Fruit fly (Drosophila melanogaster) whole organism, wandering third instar larva: ENCODE data around the gene CG17154.

Source experiments
- Dfd ChIP-seq: fragments of >200 bp; optimal IDR thresholded peaks from 2 replicates; lab custom pipeline; 2017; ENCODE audit warnings: missing biosample characterization, missing genetic modification characterization
- Dif ChIP-seq: fragments of 200-275, 200-300 bp; sonication (Bioruptor generic); optimal IDR thresholded peaks from 2 replicates; lab custom pipeline; 2018; ENCODE audit warnings: missing biosample characterization, missing genetic modification characterization; ENCODE audit not compliant: partially characterized antibody
- GATAd ChIP-seq: sonication (Bioruptor generic); optimal IDR thresholded peaks from 2 replicates; lab custom pipeline; 2016; ENCODE audit warnings: missing biosample characterization, missing genetic modification characterization
- Hr78 ChIP-seq: fragments of >200 bp; optimal IDR thresholded peaks from 2 replicates; lab custom pipeline; 2017; ENCODE audit warnings: missing biosample characterization, missing genetic modification characterization
- Hr83 ChIP-seq: fragments of 200-300 bp; sonication (Bioruptor generic); optimal IDR thresholded peaks from 2 replicates; lab custom pipeline; 2016; ENCODE audit warnings: missing biosample characterization, mild to moderate bottlenecking, missing genetic modification characterization, moderate library complexity; ENCODE audit not compliant: poor library complexity, severe bottlenecking
- Jra ChIP-seq: sonication (Bioruptor generic); optimal IDR thresholded peaks from 2 replicates; lab custom pipeline; 2016; ENCODE audit warnings: missing biosample characterization, missing genetic modification characterization
- Mio ChIP-seq: sonication (Bioruptor generic); optimal IDR thresholded peaks from 2 replicates; lab custom pipeline; 2016; ENCODE audit warnings: missing biosample characterization, missing genetic modification characterization
- Myc ChIP-seq: fragments of >200 bp; optimal IDR thresholded peaks from 2 replicates; lab custom pipeline; 2017
- OdsH ChIP-seq: fragments of 200-800 bp; sonication (Bioruptor generic); optimal IDR thresholded peaks from 2 replicates; lab custom pipeline; 2016; ENCODE audit warnings: missing biosample characterization, mild to moderate bottlenecking, missing genetic modification characterization
- Rel ChIP-seq, 2 experiments: fragments of 200-800 bp; sonication (Bioruptor generic) in 1 of 2; optimal IDR thresholded peaks; 2 replicates in 1 of 2; 3 replicates in 1 of 2; lab custom pipeline; 2016 to 2019; ENCODE audit warnings: mild to moderate bottlenecking in 2 of 2, missing biosample characterization in 2 of 2, missing genetic modification characterization in 2 of 2, moderate library complexity in 1 of 2
- Vsx2 ChIP-seq: fragments of 200-300, 225-300 bp; sonication (Bioruptor generic); optimal IDR thresholded peaks from 2 replicates; lab custom pipeline; 2018; ENCODE audit warnings: missing biosample characterization, missing genetic modification characterization; ENCODE audit not compliant: partially characterized antibody
- br ChIP-seq: fragments of 200-800 bp; sonication (Bioruptor generic); optimal IDR thresholded peaks from 2 replicates; lab custom pipeline; 2016; ENCODE audit warnings: missing biosample characterization, missing genetic modification characterization
- brk ChIP-seq: fragments of 200-800 bp; sonication (Bioruptor generic); optimal IDR thresholded peaks from 2 replicates; lab custom pipeline; 2016; ENCODE audit warnings: missing biosample characterization, mild to moderate bottlenecking, missing genetic modification characterization
- dl ChIP-seq, 2 experiments: fragments of 175-275, 200-275 bp in 1 of 2; fragments of 200-275 bp in 1 of 2; sonication (Bioruptor generic); optimal IDR thresholded peaks; lab custom pipeline; 2018; ENCODE audit warnings: mild to moderate bottlenecking in 2 of 2, missing biosample characterization in 2 of 2, missing genetic modification characterization in 2 of 2, moderate library complexity in 2 of 2; ENCODE audit not compliant: partially characterized antibody in 2 of 2, insufficient read depth in 1 of 2
- dmrt93B ChIP-seq: fragments of 200-800 bp; sonication (Bioruptor generic); optimal IDR thresholded peaks from 2 replicates; lab custom pipeline; 2018; ENCODE audit warnings: missing biosample characterization, mild to moderate bottlenecking, missing genetic modification characterization
- ey ChIP-seq: fragments of 200-800 bp; sonication (Bioruptor generic); optimal IDR thresholded peaks from 2 replicates; lab custom pipeline; 2016; ENCODE audit warnings: missing biosample characterization, missing genetic modification characterization
- foxo ChIP-seq, 2 experiments: fragments of 200-800 bp; sonication (Bioruptor generic); optimal IDR thresholded peaks; 2 replicates in 1 of 2; 3 replicates in 1 of 2; lab custom pipeline; 2016 to 2017; ENCODE audit warnings: missing biosample characterization in 2 of 2, missing genetic modification characterization in 2 of 2
- fru ChIP-seq: fragments of 200-800 bp; sonication (Bioruptor generic); optimal IDR thresholded peaks from 3 replicates; lab custom pipeline; 2016; ENCODE audit warnings: missing biosample characterization, mild to moderate bottlenecking, missing genetic modification characterization
- h ChIP-seq: fragments of 200-800 bp; sonication (Bioruptor generic); optimal IDR thresholded peaks from 3 replicates; lab custom pipeline; 2016; ENCODE audit warnings: missing biosample characterization, mild to moderate bottlenecking, missing genetic modification characterization
- jim ChIP-seq: fragments of 175-275, 200-325 bp; sonication (Bioruptor generic); optimal IDR thresholded peaks from 2 replicates; lab custom pipeline; 2016; ENCODE audit warnings: missing biosample characterization, mild to moderate bottlenecking, missing genetic modification characterization
- pan ChIP-seq: fragments of >200 bp; optimal IDR thresholded peaks from 2 replicates; lab custom pipeline; 2017
- rgr ChIP-seq: fragments of 200-800 bp; sonication (Bioruptor generic); optimal IDR thresholded peaks from 3 replicates; lab custom pipeline; 2016; ENCODE audit warnings: missing biosample characterization, mild to moderate bottlenecking, missing genetic modification characterization
- sage ChIP-seq: fragments of 200-800 bp; sonication (Bioruptor generic); optimal IDR thresholded peaks from 2 replicates; lab custom pipeline; 2016; ENCODE audit warnings: missing biosample characterization, mild to moderate bottlenecking, missing genetic modification characterization
- sv ChIP-seq: fragments of 200-800 bp; sonication (Bioruptor generic); optimal IDR thresholded peaks from 3 replicates; lab custom pipeline; 2016; ENCODE audit warnings: missing biosample characterization, missing genetic modification characterization
- usp ChIP-seq: fragments of >200 bp; optimal IDR thresholded peaks from 2 replicates; lab custom pipeline; 2017; ENCODE audit warnings: missing biosample characterization, missing genetic modification characterization
- woc ChIP-seq: sonication (Bioruptor generic); optimal IDR thresholded peaks from 2 replicates; lab custom pipeline; 2016; ENCODE audit warnings: missing biosample characterization, mild to moderate bottlenecking, missing genetic modification characterization

Gene CG17154

DNA sequence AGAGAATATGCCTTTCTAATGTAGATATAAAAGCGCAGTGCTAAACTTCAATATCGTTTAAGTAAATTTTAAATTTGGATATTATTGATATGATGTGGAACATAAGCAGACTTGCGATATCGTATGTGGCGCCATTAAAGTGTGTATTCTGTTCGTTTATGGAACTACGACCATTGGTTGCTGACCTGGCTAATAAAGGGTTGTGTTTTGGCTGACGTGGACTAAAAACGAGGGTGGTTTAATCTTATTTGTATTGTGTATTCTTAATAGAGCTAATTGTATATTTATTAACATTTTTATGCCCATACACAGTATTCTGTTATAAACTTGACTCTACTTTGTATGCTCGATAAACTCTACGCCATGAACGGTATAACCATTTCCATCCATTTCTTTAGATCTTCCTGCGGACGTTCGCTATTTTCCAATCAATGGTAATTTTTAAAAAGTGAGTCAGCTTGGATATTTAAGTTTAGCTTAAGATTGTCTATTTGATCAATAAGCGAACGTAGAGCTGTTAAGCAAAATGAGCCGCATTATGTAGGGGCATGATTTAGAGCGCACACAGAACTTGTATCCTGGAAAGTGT lies 21.6 kb upstream of the CG17154 start:
- TF ChIP-seq Myc (lab: Kevin White, UChicago) (peak; percentile 90), fru (GFP tag; lab: Kevin White, UChicago) (no peak)

DNA sequence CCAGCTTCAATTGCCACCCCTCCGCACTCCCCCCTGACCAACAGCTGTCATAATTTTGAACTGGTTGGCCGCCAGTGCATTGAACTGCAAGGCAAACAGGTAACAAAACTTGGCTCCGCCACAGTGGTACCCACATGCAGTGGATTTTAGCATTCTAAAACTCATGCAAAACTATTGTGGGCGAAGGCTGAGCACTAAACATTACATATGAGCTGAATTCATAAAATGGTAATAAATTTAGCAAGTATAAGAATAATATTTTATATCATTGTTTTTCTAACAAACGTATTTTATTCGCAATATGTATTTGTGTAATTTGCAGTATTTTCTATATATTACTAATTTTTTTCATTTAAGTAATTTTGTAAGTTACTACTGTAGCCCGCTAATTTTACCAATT lies 16.0 kb upstream of the CG17154 start:
- TF ChIP-seq br (GFP tag; lab: Kevin White, UChicago) (no peak), brk (GFP tag; lab: Kevin White, UChicago) (no peak), OdsH (GFP tag; lab: Kevin White, UChicago) (no peak), usp (GFP tag; lab: Kevin White, UChicago) (no peak)

DNA sequence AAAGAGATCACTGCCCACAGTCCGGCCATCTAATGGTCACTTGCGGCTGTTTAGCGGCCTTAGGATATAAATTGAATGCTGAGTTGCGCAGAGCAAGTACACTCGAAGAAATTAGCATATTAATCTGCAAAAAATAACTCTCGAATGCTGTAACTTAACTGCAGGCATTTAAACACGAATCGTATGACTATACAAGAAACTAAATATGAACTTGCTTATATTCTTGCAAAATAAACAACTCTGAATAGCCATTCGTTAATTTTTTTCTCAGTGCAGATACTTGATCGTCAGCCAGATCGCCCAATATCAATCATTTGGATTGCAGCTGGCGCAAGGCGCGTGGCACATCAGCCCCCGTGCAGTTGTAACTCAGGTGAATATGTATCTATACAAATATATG lies 15.3 kb upstream of the CG17154 start:
- TF ChIP-seq h = peak; percentile 17
- no peak for TF ChIP-seq fru (GFP tag; lab: Kevin White, UChicago)

DNA sequence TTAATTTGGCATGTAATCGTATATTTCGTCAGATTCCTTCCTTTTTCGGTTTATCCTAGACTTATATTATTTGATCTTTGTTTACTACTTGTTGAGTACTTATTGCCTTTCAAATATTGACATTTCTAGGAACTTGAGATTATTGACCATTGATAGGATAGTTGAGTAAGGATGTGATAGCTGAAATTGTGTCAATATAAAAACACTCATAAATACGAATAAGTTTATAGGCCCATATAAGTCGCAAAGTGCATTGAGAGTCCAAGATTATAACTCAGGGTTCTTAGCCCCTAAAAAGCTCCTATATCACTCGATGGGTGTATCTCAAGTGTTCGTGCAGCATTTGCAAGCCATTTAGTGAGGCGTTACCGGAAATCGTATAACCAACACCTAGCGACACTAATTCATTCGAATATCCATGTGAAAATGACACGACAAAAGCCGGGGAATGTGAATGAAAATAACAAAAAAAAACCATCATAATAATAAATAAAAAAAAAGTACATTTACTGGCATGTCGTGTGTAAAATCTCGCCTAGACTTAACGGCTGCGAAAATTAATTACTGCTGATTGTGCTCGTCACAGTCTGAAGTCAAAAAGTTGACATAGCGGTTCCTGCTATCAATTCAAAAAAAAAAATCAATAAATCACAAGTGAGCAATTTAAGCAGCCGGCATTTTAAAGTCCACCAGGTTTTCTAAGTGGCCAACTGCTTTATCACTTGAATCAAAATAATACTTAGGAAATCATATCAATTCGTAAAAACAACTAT lies 14.4 kb upstream of the CG17154 start:
- TF ChIP-seq woc (GFP tag; lab: Kevin White, UChicago) = no peak
- TF ChIP-seq, all 38 proteins: peak for 0

DNA sequence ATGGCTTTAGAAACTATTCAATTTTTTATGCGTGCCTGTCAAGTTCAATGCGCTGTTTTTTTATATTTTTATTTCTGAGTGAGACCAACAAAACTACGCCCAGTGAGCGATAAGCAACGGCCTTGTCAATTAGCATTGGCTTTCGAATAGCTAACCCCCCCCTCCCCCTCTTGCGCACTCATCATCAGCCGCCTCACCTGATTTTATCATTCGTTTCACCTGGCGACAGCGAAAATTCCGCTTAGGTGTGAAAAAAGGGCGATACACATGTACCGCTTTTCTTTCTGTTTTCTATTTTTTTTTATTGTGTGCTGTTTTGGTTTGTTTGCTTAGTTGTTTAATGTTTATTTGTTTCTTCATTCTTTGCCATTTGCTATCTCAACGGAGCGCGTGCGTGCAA lies 13.5 kb upstream of the CG17154 start:
- TF ChIP-seq fru (GFP tag; lab: Kevin White, UChicago) = no peak
- no peak for TF ChIP-seq Dfd (GFP tag; lab: Kevin White, UChicago)
- TF ChIP-seq pan (lab: Kevin White, UChicago) = no peak
- no peak for TF ChIP-seq Jra (GFP tag; lab: Kevin White, UChicago)
- no peak for TF ChIP-seq GATAd (GFP tag; lab: Kevin White, UChicago)
- TF ChIP-seq Hr83 = no peak
- TF ChIP-seq dl (GFP tag; optimal IDR thresholded peaks at IDR 0.05; lab: Kevin White, UChicago; ENCODE audit: insufficient read depth in 1 of 2, partially characterized antibody in 2 of 2) = no peak
- no peak for TF ChIP-seq Vsx2 (GFP tag; lab: Kevin White, UChicago)
- no peak for TF ChIP-seq brk (GFP tag; lab: Kevin White, UChicago)

DNA sequence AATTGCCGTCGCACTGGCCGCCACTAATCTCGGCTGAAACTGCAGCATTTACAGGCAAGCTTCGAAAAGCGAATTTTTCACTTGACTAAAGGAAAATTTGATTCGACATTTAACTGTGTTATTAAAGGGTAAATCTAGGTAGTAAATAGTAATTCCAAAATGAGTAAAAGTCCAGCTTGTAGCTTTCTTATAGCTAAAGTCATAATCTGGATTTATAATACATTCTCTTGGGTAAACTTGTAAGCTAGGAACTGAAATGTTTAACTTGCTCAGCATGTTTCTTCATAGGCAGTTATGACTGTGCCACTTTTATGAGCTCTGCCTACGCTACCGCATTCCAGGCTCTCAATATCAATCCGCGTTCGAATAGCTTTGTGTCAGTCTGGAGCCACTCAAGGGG lies 12.1 kb upstream of the CG17154 start:
- no peak for TF ChIP-seq Hr83
- no peak for TF ChIP-seq Dif (GFP tag; lab: Kevin White, UChicago)
- TF ChIP-seq Hr78 (GFP tag; lab: Kevin White, UChicago) = no peak
- TF ChIP-seq rgr (GFP tag; lab: Kevin White, UChicago) = no peak
- TF ChIP-seq br (GFP tag; lab: Kevin White, UChicago) = no peak
- no peak for TF ChIP-seq jim (GFP tag; lab: Kevin White, UChicago)
- TF ChIP-seq fru (GFP tag; lab: Kevin White, UChicago) = no peak
- no peak for TF ChIP-seq sage (GFP tag; lab: Kevin White, UChicago)
- TF ChIP-seq Mio (GFP tag; lab: Kevin White, UChicago) = no peak
- TF ChIP-seq sv (GFP tag; lab: Kevin White, UChicago) = no peak
- TF ChIP-seq Rel (GFP tag; optimal IDR thresholded peaks at IDR 0.05; lab: Kevin White, UChicago) = no peak
- no peak for TF ChIP-seq Rel (tag; optimal IDR thresholded peaks at IDR 0.05; lab: Kevin White, UChicago)
- no peak for TF ChIP-seq dl (GFP tag; optimal IDR thresholded peaks at IDR 0.05; lab: Kevin White, UChicago; ENCODE audit: insufficient read depth in 1 of 2, partially characterized antibody in 2 of 2)
- no peak for TF ChIP-seq ey (GFP tag; lab: Kevin White, UChicago)
- TF ChIP-seq GATAd (GFP tag; lab: Kevin White, UChicago) = no peak
- no peak for TF ChIP-seq foxo (GFP tag; optimal IDR thresholded peaks at IDR 0.05; lab: Kevin White, UChicago)
- TF ChIP-seq dmrt93B (GFP tag; lab: Kevin White, UChicago) = no peak
